Worm (Caenorhabditis elegans): ENCODE results near the gene bath-10.

The bath-10 gene

DNA sequence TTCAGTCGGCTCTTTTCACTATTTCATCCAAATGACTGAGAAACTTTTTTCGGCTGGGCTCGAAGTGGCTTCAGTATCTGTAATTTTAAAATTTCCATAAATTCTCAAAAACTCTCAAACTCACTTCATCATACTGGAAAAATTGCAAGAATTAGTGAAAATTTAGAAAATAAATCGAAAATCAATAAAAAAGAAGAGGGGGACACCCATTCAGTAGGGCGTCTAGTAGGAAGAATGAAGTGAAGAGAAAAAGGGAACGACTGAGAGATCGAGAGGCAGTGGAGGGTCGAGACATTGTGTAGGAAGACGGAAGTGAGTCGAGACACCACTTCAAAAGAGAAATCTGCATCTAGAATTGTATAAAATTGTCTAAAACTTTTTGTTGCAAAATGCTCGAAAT lies 1.0 kb upstream of the bath-10 start:
- peak; percentile 8 for TF ChIP-seq blmp-1 (tag; optimal IDR thresholded peaks at IDR 0.05)
- TF ChIP-seq hpl-2 (GFP tag; optimal IDR thresholded peaks at IDR 0.05) = no peak
- TF ChIP-seq efl-1 (optimal IDR thresholded peaks at IDR 0.05) = peak in 1 of 2 experiments; percentile 4
- TF ChIP-seq efl-1 (GFP tag; optimal IDR thresholded peaks at IDR 0.05 in 1 of 2) = no peak

DNA sequence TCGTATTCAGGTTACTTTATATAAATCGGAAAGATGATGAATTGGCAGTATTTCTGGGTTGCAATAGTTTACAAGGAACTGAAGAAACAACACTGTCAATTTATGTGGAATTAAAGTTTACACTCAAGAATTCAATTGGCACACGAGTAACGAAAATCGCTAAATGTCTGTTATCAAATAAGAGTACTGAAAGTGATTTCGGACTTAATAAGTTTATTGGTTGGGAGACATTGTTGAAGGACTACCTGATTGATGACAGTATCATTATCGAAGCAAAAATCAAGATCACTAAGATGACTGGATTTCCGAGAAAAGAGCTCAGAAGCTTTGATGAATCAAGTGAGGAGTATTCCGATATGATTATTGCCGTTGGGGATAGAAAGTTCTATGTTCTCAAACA lies 423 bp downstream of the bath-10 start:
- TF ChIP-seq nhr-12 (tag; optimal IDR thresholded peaks at IDR 0.05) (no peak), lin-15B (tag; optimal IDR thresholded peaks at IDR 0.05) (no peak), nhr-47 (tag; optimal IDR thresholded peaks at IDR 0.05) (no peak)

DNA sequence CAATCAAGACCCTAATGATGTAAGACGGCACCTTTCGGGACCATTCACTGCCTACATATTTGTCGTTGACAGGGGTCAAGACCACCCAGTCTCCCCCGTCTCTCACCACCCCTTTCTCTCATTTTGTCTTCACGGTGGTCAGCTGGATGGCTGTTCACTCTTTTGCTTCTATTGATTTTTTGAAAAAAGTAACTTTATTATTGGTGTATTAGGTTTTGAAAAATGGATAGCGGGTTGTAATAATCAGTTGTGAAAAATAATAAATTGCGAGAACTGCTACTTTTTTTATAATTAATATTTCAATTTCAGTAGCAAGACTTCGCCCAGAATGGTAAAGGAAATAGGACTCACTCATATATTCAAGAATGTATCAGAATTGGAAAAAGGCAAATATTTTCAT lies 1.9 kb downstream of the bath-10 start, which contains the start of gene bath-9:
TSS of gene bath-9 (plus strand) at position 301 of the 400 bp plus-strand sequence.
- TF ChIP-seq ztf-4 (tag; optimal IDR thresholded peaks at IDR 0.05) (no peak), snu-23 (GFP tag; optimal IDR thresholded peaks at IDR 0.05) (no peak), alr-1 (tag; optimal IDR thresholded peaks at IDR 0.05; ENCODE audit: borderline replicate concordance) (no peak), hpl-2 (GFP tag; optimal IDR thresholded peaks at IDR 0.05) (no peak), lin-15B (tag; optimal IDR thresholded peaks at IDR 0.05) (no peak), nhr-19 (GFP tag; conservative IDR thresholded peaks at IDR 0.05) (no peak), elt-2 (tag; optimal IDR thresholded peaks at IDR 0.05) (no peak), mdl-1 (tag; optimal IDR thresholded peaks at IDR 0.05) (no peak), jun-1 (tag; optimal IDR thresholded peaks at IDR 0.05) (no peak), nhr-28 (tag; optimal IDR thresholded peaks at IDR 0.05) (no peak), ets-5 (GFP tag; IDR thresholded peaks at IDR 0.05) (no peak), nhr-85 (tag) (no peak), fkh-10 (GFP tag; optimal IDR thresholded peaks at IDR 0.05) (no peak), dsc-1 (tag; optimal IDR thresholded peaks at IDR 0.05) (no peak)

DNA sequence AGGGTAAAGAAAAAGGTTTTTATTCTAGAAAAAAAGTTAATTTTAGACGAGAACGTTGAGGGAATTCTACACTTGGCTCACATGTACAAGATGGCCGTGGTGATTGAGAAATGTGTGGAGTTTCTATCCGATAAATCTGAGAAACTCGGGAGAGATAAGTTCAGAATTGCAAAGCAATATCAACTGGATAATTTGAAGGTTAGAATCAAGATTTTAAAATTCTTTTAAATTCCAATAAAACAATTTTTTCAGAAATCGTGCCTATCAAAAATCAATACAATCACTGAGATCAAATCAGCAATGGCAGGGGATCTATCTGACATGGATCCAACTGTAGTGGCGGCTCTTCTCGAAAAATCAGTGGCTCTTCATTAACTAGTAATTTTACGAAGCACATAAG lies 3.4 kb downstream of the bath-10 start, which contains the start of gene Y49F6C.2:
TSS of gene Y49F6C.2 (plus strand) at position 301 of the 400 bp plus-strand sequence.
- TF ChIP-seq aly-2 (tag; optimal IDR thresholded peaks at IDR 0.05) = no peak
- TF ChIP-seq fkh-10 (GFP tag; optimal IDR thresholded peaks at IDR 0.05) = no peak
- TF ChIP-seq C16A3.4 (tag; optimal IDR thresholded peaks at IDR 0.05) = no peak
- no peak for TF ChIP-seq pqm-1 (tag; optimal IDR thresholded peaks at IDR 0.05)
- no peak for TF ChIP-seq alr-1 (tag; optimal IDR thresholded peaks at IDR 0.05; ENCODE audit: borderline replicate concordance)
- no peak for TF ChIP-seq C04F5.9 (tag; optimal IDR thresholded peaks at IDR 0.05)
- no peak for TF ChIP-seq efl-3 (GFP tag; optimal IDR thresholded peaks at IDR 0.05)
- no peak for TF ChIP-seq nhr-85 (tag)
- no peak for TF ChIP-seq lin-15B (tag; optimal IDR thresholded peaks at IDR 0.05)
- TF ChIP-seq ceh-8 (GFP tag; optimal IDR thresholded peaks at IDR 0.05) = no peak
- TF ChIP-seq ceh-82 (tag; optimal IDR thresholded peaks at IDR 0.05) = no peak
- no peak for TF ChIP-seq unc-98 (GFP tag; IDR thresholded peaks at IDR 0.05)
- no peak for TF ChIP-seq zip-4 (GFP tag; optimal IDR thresholded peaks at IDR 0.05)
- no peak for TF ChIP-seq lin-39 (tag; optimal IDR thresholded peaks at IDR 0.05)
- TF ChIP-seq mdl-1 (tag; optimal IDR thresholded peaks at IDR 0.05) = no peak
- no peak for TF ChIP-seq nhr-77 (tag; optimal IDR thresholded peaks at IDR 0.05)
- no peak for TF ChIP-seq dpl-1 (GFP tag; optimal IDR thresholded peaks at IDR 0.05)
- no peak for TF ChIP-seq hpl-2 (GFP tag; optimal IDR thresholded peaks at IDR 0.05)

DNA sequence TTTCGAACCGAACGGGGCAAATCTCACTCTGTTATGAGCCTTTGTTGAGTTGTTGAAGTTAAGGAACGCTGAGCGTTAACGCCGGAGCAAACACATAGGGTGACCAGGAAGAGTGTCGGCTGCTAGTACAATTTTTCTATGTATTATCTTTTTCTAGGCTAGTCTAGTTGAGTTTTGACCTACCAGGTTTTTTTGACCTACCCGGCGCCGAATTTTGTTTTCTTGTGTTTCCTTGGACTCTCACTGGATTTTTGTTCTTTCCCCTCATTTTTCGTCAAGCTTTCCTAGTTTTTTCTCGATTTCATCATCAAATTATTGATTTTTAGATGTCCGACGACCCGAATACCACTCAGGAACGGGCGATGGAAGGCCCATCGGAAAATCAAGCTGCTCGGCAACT lies 6.6 kb downstream of the bath-10 start, which contains the start of gene T06D4.1:
TSS of gene T06D4.1 (plus strand) at position 321 of the 400 bp plus-strand sequence.
- TF ChIP-seq nhr-20 (tag; optimal IDR thresholded peaks at IDR 0.05) = no peak
- no peak for TF ChIP-seq unc-98 (GFP tag; IDR thresholded peaks at IDR 0.05)
- TF ChIP-seq nhr-90 (tag; optimal IDR thresholded peaks at IDR 0.05; ENCODE audit: poor library complexity) = no peak
- no peak for TF ChIP-seq egl-27 (tag; optimal IDR thresholded peaks at IDR 0.05)
- TF ChIP-seq pag-3 (tag; optimal IDR thresholded peaks at IDR 0.05; ENCODE audit: borderline replicate concordance, insufficient read depth) = no peak
- TF ChIP-seq grh-1 (GFP tag; IDR thresholded peaks at IDR 0.05) = no peak
- TF ChIP-seq skn-1 (tag; optimal IDR thresholded peaks at IDR 0.05) = no peak
- TF ChIP-seq hpl-2 (GFP tag; optimal IDR thresholded peaks at IDR 0.05) = no peak
- TF ChIP-seq mdl-1 (tag; optimal IDR thresholded peaks at IDR 0.05) = no peak
- TF ChIP-seq fkh-10 (GFP tag; optimal IDR thresholded peaks at IDR 0.05) = no peak
- no peak for TF ChIP-seq lin-13 (GFP tag; optimal IDR thresholded peaks at IDR 0.05)
- TF ChIP-seq zag-1 (tag; optimal IDR thresholded peaks at IDR 0.05) = no peak
- no peak for TF ChIP-seq fkh-8 (tag; optimal IDR thresholded peaks at IDR 0.05)
- no peak for TF ChIP-seq nhr-19 (GFP tag; conservative IDR thresholded peaks at IDR 0.05)
- TF ChIP-seq nhr-12 (tag; optimal IDR thresholded peaks at IDR 0.05) = no peak
- no peak for TF ChIP-seq lin-15B (tag; optimal IDR thresholded peaks at IDR 0.05)
- no peak for TF ChIP-seq unc-86 (tag; optimal IDR thresholded peaks at IDR 0.05)
- no peak for TF ChIP-seq tlp-1 (tag; optimal IDR thresholded peaks at IDR 0.05)

Data from whole organism, L1 larva.